Fruit fly (Drosophila melanogaster) whole organism, embryonic: ENCODE measurements around the gene SerRS-m.

Experiments
- Asciz ChIP-seq: fragments of 200-800 bp; sonication (Bioruptor generic); optimal IDR thresholded peaks from 2 replicates; lab custom pipeline; 2017; ENCODE audit warnings: missing biosample characterization, mild to moderate bottlenecking, missing genetic modification characterization, missing genetic modification reagents
- B-H1 ChIP-seq: fragments of 200-800 bp; sonication (Bioruptor generic); IDR thresholded peaks from 3 replicates; pipeline ENCODE4 v1.3.6; 2022; ENCODE audit warnings: missing biosample characterization, missing genetic modification characterization
- BtbVII ChIP-seq: fragments of 200-800 bp; sonication (Bioruptor generic); optimal IDR thresholded peaks from 3 replicates; lab custom pipeline; 2017; ENCODE audit warnings: missing biosample characterization, mild to moderate bottlenecking, missing genetic modification characterization
- CG10267 ChIP-seq: fragments of 200-800 bp; sonication (Bioruptor generic); optimal IDR thresholded peaks from 2 replicates; lab custom pipeline; 2018; ENCODE audit warnings: missing biosample characterization, mild to moderate bottlenecking, missing genetic modification characterization, moderate library complexity
- CG10959 ChIP-seq: fragments of 200-800 bp; sonication (Bioruptor generic); IDR thresholded peaks from 2 replicates; pipeline ENCODE4 v1.3.6; 2022; ENCODE audit warnings: missing biosample characterization, missing genetic modification characterization
- CG12071 ChIP-seq: fragments of 200-800 bp; sonication (Bioruptor generic); optimal IDR thresholded peaks from 3 replicates; lab custom pipeline; 2018; ENCODE audit warnings: missing biosample characterization, mild to moderate bottlenecking, missing genetic modification characterization
- CG12236 ChIP-seq: fragments of 200-800 bp; sonication (Bioruptor generic); optimal IDR thresholded peaks from 2 replicates; lab custom pipeline; 2016; ENCODE audit warnings: missing biosample characterization, missing genetic modification characterization
- CG12299 ChIP-seq: fragments of 200-800 bp; sonication (Bioruptor generic); optimal IDR thresholded peaks from 2 replicates; lab custom pipeline; 2018; ENCODE audit warnings: missing biosample characterization, mild to moderate bottlenecking, missing genetic modification characterization
- CG15514 ChIP-seq: fragments of 200-800 bp; sonication (Bioruptor generic); optimal IDR thresholded peaks from 3 replicates; lab custom pipeline; 2017; ENCODE audit warnings: missing biosample characterization, missing genetic modification characterization, mild to moderate bottlenecking, moderate library complexity, missing genetic modification reagents
- CG18599 ChIP-seq: fragments of 200-800 bp; sonication (Bioruptor generic); optimal IDR thresholded peaks from 3 replicates; lab custom pipeline; 2017; ENCODE audit warnings: missing biosample characterization, missing genetic modification characterization, mild to moderate bottlenecking, moderate library complexity, missing genetic modification reagents
- CG2678 ChIP-seq: fragments of 200-800 bp; sonication (Bioruptor generic); optimal IDR thresholded peaks from 3 replicates; lab custom pipeline; 2019; ENCODE audit warnings: missing biosample characterization, mild to moderate bottlenecking, missing genetic modification characterization, moderate library complexity
- CG32767 ChIP-seq: fragments of 200-800 bp; sonication (Bioruptor generic); IDR thresholded peaks from 2 replicates; pipeline ENCODE4 v1.3.6; 2022; ENCODE audit warnings: missing biosample characterization, missing genetic modification characterization
- CG33557 ChIP-seq: fragments of 200-800 bp; sonication (Bioruptor generic); optimal IDR thresholded peaks from 2 replicates; lab custom pipeline; 2019; ENCODE audit warnings: missing biosample characterization, mild to moderate bottlenecking, missing genetic modification characterization, moderate library complexity
- CG42726 ChIP-seq: fragments of 200-800 bp; sonication (Bioruptor generic); IDR thresholded peaks from 2 replicates; pipeline ENCODE4 v1.3.6; 2022; ENCODE audit warnings: missing biosample characterization, missing genetic modification characterization; ENCODE audit not compliant: partially characterized antibody
- CG6254 ChIP-seq: fragments of 200-800 bp; sonication (Bioruptor generic); optimal IDR thresholded peaks from 3 replicates; lab custom pipeline; 2017; ENCODE audit warnings: mild to moderate bottlenecking, missing biosample characterization, missing genetic modification reagents, missing genetic modification characterization
- CG6689 ChIP-seq: fragments of 200-800 bp; sonication (Bioruptor generic); IDR thresholded peaks from 2 replicates; pipeline ENCODE4 v1.3.6; 2022; ENCODE audit warnings: missing biosample characterization, missing genetic modification characterization
- CG8944 ChIP-seq: fragments of 200-800 bp; sonication (Bioruptor generic); optimal IDR thresholded peaks from 3 replicates; lab custom pipeline; 2016; ENCODE audit warnings: missing biosample characterization, missing genetic modification characterization
- Drgx ChIP-seq: fragments of 200-800 bp; sonication (Bioruptor generic); IDR thresholded peaks from 2 replicates; pipeline ENCODE4 v1.3.6; 2022; ENCODE audit warnings: missing biosample characterization, missing genetic modification characterization
- E2f2 ChIP-seq: fragments of 200-800 bp; sonication (Bioruptor generic); IDR thresholded peaks from 2 replicates; pipeline ENCODE4 v1.3.6; 2022; ENCODE audit warnings: missing biosample characterization, missing genetic modification characterization
- Eip74EF ChIP-seq, 2 experiments: fragments of 200-800 bp in 1 of 2; fragments of >200 bp in 1 of 2; sonication (Bioruptor generic) in 1 of 2; optimal IDR thresholded peaks; 2 replicates each; lab custom pipeline; 2017 to 2019; ENCODE audit warnings: missing biosample characterization in 2 of 2, missing genetic modification characterization in 2 of 2, mild to moderate bottlenecking in 1 of 2, moderate library complexity in 1 of 2
- MBD-R2 ChIP-seq: fragments of 200-800 bp; sonication (Bioruptor generic); IDR thresholded peaks from 2 replicates; pipeline ENCODE4 v1.3.6; 2022; ENCODE audit warnings: missing biosample characterization, missing genetic modification characterization
- MESR4 ChIP-seq: fragments of 200-800 bp; sonication (Bioruptor generic); optimal IDR thresholded peaks from 2 replicates; lab custom pipeline; 2018; ENCODE audit warnings: missing biosample characterization, mild to moderate bottlenecking, missing genetic modification characterization, moderate library complexity
- Mes4 ChIP-seq: fragments of 200-800 bp; sonication (Bioruptor generic); optimal IDR thresholded peaks from 2 replicates; lab custom pipeline; 2016; ENCODE audit warnings: missing biosample characterization, missing genetic modification characterization
- Nf-YC ChIP-seq: fragments of 200-800 bp; optimal IDR thresholded peaks from 3 replicates; lab custom pipeline; 2019; ENCODE audit warnings: missing biosample characterization, mild to moderate bottlenecking, missing genetic modification characterization, moderate library complexity
- Ptx1 ChIP-seq: fragments of 200-800 bp; sonication (Bioruptor generic); IDR thresholded peaks from 2 replicates; pipeline ENCODE4 v1.3.6; 2022; ENCODE audit warnings: missing biosample characterization, missing genetic modification characterization
- Scr ChIP-seq: fragments of 200-800 bp; sonication (Bioruptor generic); IDR thresholded peaks from 2 replicates; pipeline ENCODE4 v1.3.6; 2022; ENCODE audit warnings: missing biosample characterization, missing genetic modification characterization; ENCODE audit not compliant: partially characterized antibody
- Sox102F ChIP-seq: fragments of 200-800 bp; sonication (Bioruptor generic); optimal IDR thresholded peaks from 2 replicates; lab custom pipeline; 2018; ENCODE audit warnings: missing biosample characterization, mild to moderate bottlenecking, missing genetic modification characterization, moderate library complexity
- Usf ChIP-seq: fragments of 200-800 bp; sonication (Bioruptor generic); optimal IDR thresholded peaks from 2 replicates; lab custom pipeline; 2017; ENCODE audit warnings: missing genotype, missing biosample characterization, missing genetic modification characterization
- chinmo ChIP-seq: fragments of 200-800 bp; sonication (Bioruptor generic); IDR thresholded peaks from 4 replicates; pipeline ENCODE4 v1.3.6; 2022; ENCODE audit warnings: missing biosample characterization, missing genetic modification characterization; ENCODE audit not compliant: partially characterized antibody
- crc ChIP-seq: fragments of 200-800 bp; sonication (Bioruptor generic); optimal IDR thresholded peaks from 2 replicates; lab custom pipeline; 2016; ENCODE audit warnings: missing biosample characterization, missing genetic modification characterization
- eve ChIP-seq, 2 experiments: fragments of >200 bp; optimal IDR thresholded peaks; 2 replicates each; lab custom pipeline; 2017; ENCODE audit warnings: missing biosample characterization in 2 of 2, missing genetic modification characterization in 2 of 2
- ewg ChIP-seq: fragments of 200-800 bp; sonication (Bioruptor generic); optimal IDR thresholded peaks from 3 replicates; lab custom pipeline; 2017; ENCODE audit warnings: mild to moderate bottlenecking, missing biosample characterization, missing genetic modification reagents, missing genetic modification characterization
- insv ChIP-seq, 2 experiments: fragments of 200-800 bp; sonication (Bioruptor generic); optimal IDR thresholded peaks; 3 replicates each; lab custom pipeline; 2016 to 2018; ENCODE audit warnings: missing biosample characterization in 2 of 2, missing genetic modification characterization in 2 of 2
- inv ChIP-seq: fragments of 200-800 bp; sonication (Bioruptor generic); IDR thresholded peaks from 2 replicates; pipeline ENCODE4 v1.3.6; 2022; ENCODE audit warnings: missing biosample characterization, missing genetic modification characterization; ENCODE audit not compliant: partially characterized antibody
- jigr1 ChIP-seq: fragments of 200-800 bp; sonication (Bioruptor generic); IDR thresholded peaks from 3 replicates; pipeline ENCODE4 v1.3.6; 2022; ENCODE audit warnings: missing biosample characterization, missing genetic modification characterization
- nom ChIP-seq: fragments of 200-800 bp; sonication (Bioruptor generic); optimal IDR thresholded peaks from 2 replicates; lab custom pipeline; 2017; ENCODE audit warnings: missing biosample characterization, missing genetic modification characterization, mild to moderate bottlenecking, moderate library complexity, missing genetic modification reagents
- onecut ChIP-seq: fragments of 200-800 bp; sonication (Bioruptor generic); IDR thresholded peaks from 2 replicates; pipeline ENCODE4 v1.3.6; 2022; ENCODE audit warnings: missing biosample characterization, missing genetic modification characterization
- org-1 ChIP-seq: fragments of 200-800 bp; sonication (Bioruptor generic); optimal IDR thresholded peaks from 2 replicates; lab custom pipeline; 2017; ENCODE audit warnings: missing biosample characterization, missing genetic modification characterization
- pzg ChIP-seq: fragments of 200-800 bp; sonication (Bioruptor generic); optimal IDR thresholded peaks from 3 replicates; lab custom pipeline; 2018; ENCODE audit warnings: missing biosample characterization, mild to moderate bottlenecking, missing genetic modification characterization, moderate library complexity
- sisA ChIP-seq: fragments of 200-800 bp; sonication (Bioruptor generic); IDR thresholded peaks from 2 replicates; pipeline ENCODE4 v1.3.6; 2022; ENCODE audit warnings: missing biosample characterization, missing genetic modification characterization
- sob ChIP-seq: fragments of 200-800 bp; sonication (Bioruptor generic); IDR thresholded peaks from 2 replicates; pipeline ENCODE4 v1.3.6; 2022; ENCODE audit warnings: missing biosample characterization, missing genetic modification characterization
- sqz ChIP-seq: fragments of 200-800 bp; sonication (Bioruptor generic); optimal IDR thresholded peaks from 3 replicates; lab custom pipeline; 2018; ENCODE audit warnings: missing biosample characterization, mild to moderate bottlenecking, missing genetic modification characterization
- ssp ChIP-seq: fragments of 200-800 bp; sonication (Bioruptor generic); IDR thresholded peaks from 2 replicates; pipeline ENCODE4 v1.3.6; 2022; ENCODE audit warnings: missing biosample characterization, missing genetic modification characterization
- tgo ChIP-seq: fragments of 200-800 bp; sonication (Bioruptor generic); IDR thresholded peaks from 3 replicates; pipeline ENCODE4 v1.3.6; 2022; ENCODE audit warnings: missing biosample characterization, missing genetic modification characterization
- unc-4 ChIP-seq: fragments of 200-800 bp; sonication (Bioruptor generic); IDR thresholded peaks from 2 replicates; pipeline ENCODE4 v1.3.6; 2022; ENCODE audit warnings: missing biosample characterization, missing genetic modification characterization; ENCODE audit not compliant: partially characterized antibody
- unpg ChIP-seq: fragments of 200-800 bp; sonication (Bioruptor generic); optimal IDR thresholded peaks from 3 replicates; lab custom pipeline; 2018; ENCODE audit warnings: missing biosample characterization, mild to moderate bottlenecking, missing genetic modification characterization, moderate library complexity

The SerRS-m gene

DNA sequence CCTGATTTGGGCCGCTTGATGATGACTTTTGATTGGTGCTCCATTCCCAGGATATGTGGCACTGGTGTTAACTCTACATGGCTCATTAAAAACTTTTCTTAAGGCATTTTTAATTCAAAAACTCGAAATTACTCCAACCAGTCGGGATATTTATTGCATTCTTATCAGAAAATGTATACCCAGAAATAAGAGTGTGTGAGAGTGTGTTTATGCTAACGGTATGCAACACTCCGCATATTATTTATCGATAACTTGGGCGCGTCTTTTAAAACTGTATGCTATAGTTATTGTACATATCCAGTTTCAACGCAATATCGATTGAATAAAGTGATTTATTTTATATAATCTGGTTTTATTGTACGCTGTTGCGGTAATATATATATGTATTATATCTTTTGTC, 27.0 kb downstream of the SerRS-m start, which contains the start of gene CG34404 (continued):
- TF ChIP-seq CG2678 (tag; lab: Kevin White, UChicago), result no peak
- TF ChIP-seq jigr1 (GFP tag; lab: Robert Waterston, UW), result no peak
- no peak for TF ChIP-seq ssp (GFP tag; lab: Robert Waterston, UW)
- no peak for TF ChIP-seq Nf-YC (tag; lab: Kevin White, UChicago)
- no peak for TF ChIP-seq crc (GFP tag; lab: Kevin White, UChicago)
- TF ChIP-seq tgo (GFP tag; lab: Robert Waterston, UW), result no peak
- TF ChIP-seq CG18599 (GFP tag; lab: Kevin White, UChicago), result no peak
- peak; percentile 46 for TF ChIP-seq pzg (GFP tag; lab: Kevin White, UChicago)
- no peak for TF ChIP-seq CG12299 (tag; lab: Kevin White, UChicago)
- peak; percentile 54; the same call in 1 of the 2 replicates for TF ChIP-seq Scr (GFP tag; lab: Robert Waterston, UW)
- TF ChIP-seq org-1 (GFP tag; lab: Kevin White, UChicago), result no peak
- TF ChIP-seq CG12236, result no peak
- no peak for TF ChIP-seq CG33557 (GFP tag; lab: Kevin White, UChicago)
- TF ChIP-seq Ptx1 (GFP tag; lab: Robert Waterston, UW), result no peak
- no peak for TF ChIP-seq eve (GFP tag; optimal IDR thresholded peaks at IDR 0.05; lab: Kevin White, UChicago)
- TF ChIP-seq CG12071 (GFP tag; lab: Kevin White, UChicago), result no peak
- no peak for TF ChIP-seq CG8944 (GFP tag; lab: Kevin White, UChicago)
- TF ChIP-seq Eip74EF (GFP tag; optimal IDR thresholded peaks at IDR 0.05; lab: Kevin White, UChicago), result no peak
- 0 out of 4 replicates have a peak, but pooled peaks have one; percentile 57 for TF ChIP-seq chinmo (GFP tag; lab: Robert Waterston, UW)
- peak; percentile 50 for TF ChIP-seq CG15514
- TF ChIP-seq Usf (GFP tag; lab: Kevin White, UChicago), result no peak
- TF ChIP-seq Drgx (GFP tag; lab: Robert Waterston, UW), result no peak
- TF ChIP-seq Mes4 (GFP tag; lab: Kevin White, UChicago), result no peak
- TF ChIP-seq unpg (GFP tag; lab: Kevin White, UChicago), result peak; percentile 6
- TF ChIP-seq E2f2, result peak; percentile 89
- peak; percentile 22; the same call in 1 of the 2 replicates for TF ChIP-seq sob (GFP tag; lab: Robert Waterston, UW)
- no peak for TF ChIP-seq BtbVII
- no peak for TF ChIP-seq CG42726 (GFP tag; lab: Robert Waterston, UW)
- TF ChIP-seq B-H1 (GFP tag; lab: Robert Waterston, UW), result no peak
- no peak for TF ChIP-seq Asciz (GFP tag; lab: Kevin White, UChicago)
- peak; percentile 75 for TF ChIP-seq CG32767
- peak; percentile 61 to 96 for TF ChIP-seq insv (GFP tag; optimal IDR thresholded peaks at IDR 0.05; lab: Kevin White, UChicago)
- peak; percentile 93 for TF ChIP-seq CG10267
- no peak for TF ChIP-seq CG6689 (GFP tag; lab: Robert Waterston, UW)
- TF ChIP-seq sisA (GFP tag; lab: Robert Waterston, UW), result no peak
- TF ChIP-seq CG10959 (GFP tag; lab: Robert Waterston, UW), result no peak
- no peak for TF ChIP-seq inv (GFP tag; lab: Robert Waterston, UW)

DNA sequence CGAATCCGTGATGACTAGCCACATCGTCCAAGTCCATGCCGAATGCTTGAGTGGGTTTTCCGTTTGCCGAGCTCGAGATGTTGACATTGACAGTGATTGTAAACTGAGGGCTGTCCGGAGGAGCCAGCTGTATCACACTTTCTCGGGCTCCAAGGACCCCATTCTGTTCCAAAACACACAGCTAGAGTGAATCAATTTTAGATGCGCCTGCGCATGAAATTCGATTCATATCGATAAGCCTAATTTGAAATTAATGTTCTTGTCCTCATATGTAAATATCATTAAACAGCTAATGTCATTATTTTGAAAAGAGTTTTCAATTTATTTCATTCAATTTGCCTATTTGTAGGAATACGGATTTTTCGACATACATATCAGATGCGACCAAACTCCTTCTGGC, 29.3 kb downstream of the SerRS-m start, which contains the start of gene CG14868:
CG14868 (minus strand) TSS at position 204 of the 400 bp plus-strand sequence.
- no peak for TF ChIP-seq Sox102F (GFP tag; lab: Kevin White, UChicago)
- peak; percentile 48 for TF ChIP-seq onecut
- peak; percentile 44 for TF ChIP-seq MESR4 (GFP tag; lab: Kevin White, UChicago)
- no peak for TF ChIP-seq sqz (GFP tag; lab: Kevin White, UChicago)
- 0 out of 2 replicates have a peak, but pooled peaks have one; percentile 30 for TF ChIP-seq unc-4
- TF ChIP-seq CG6254 (GFP tag; lab: Kevin White, UChicago), result no peak
- TF ChIP-seq MBD-R2, result 0 out of 2 replicates have a peak, but pooled peaks have one; percentile 11
- TF ChIP-seq CG18599 (GFP tag; lab: Kevin White, UChicago), result no peak
- no peak for TF ChIP-seq nom (GFP tag; lab: Kevin White, UChicago)
- peak; percentile 91 for TF ChIP-seq ewg (GFP tag; lab: Kevin White, UChicago)
- TF ChIP-seq, all 482 proteins: peak for 5
